Worm (Caenorhabditis elegans) whole organism, late embryonic: Measurements from ENCODE around the gene C01G10.18.
A peak's percentile ranks its signal among the peaks of the same experiment; 100 is the strongest.

ENCODE experiments used
- C38D4.7 ChIP-seq: fragments of 200-800 bp; sonication (Bioruptor generic); optimal IDR thresholded peaks from 2 replicates; lab custom pipeline; 2018; ENCODE audit warnings: mild to moderate bottlenecking, missing genetic modification characterization, moderate library complexity, missing compliant biosample characterization
- K02D7.2 ChIP-seq: sonication (generic microtip); optimal IDR thresholded peaks from 2 replicates; lab custom pipeline; 2017; ENCODE audit warnings: mild to moderate bottlenecking, missing genetic modification characterization, missing compliant biosample characterization
- T23F11.4 ChIP-seq: fragments of 200-800 bp; sonication (Bioruptor generic); optimal IDR thresholded peaks from 2 replicates; lab custom pipeline; 2018; ENCODE audit warnings: mild to moderate bottlenecking, missing genetic modification characterization, missing compliant biosample characterization
- ahr-1 ChIP-seq: sonication (generic microtip); optimal IDR thresholded peaks from 2 replicates; lab custom pipeline; 2016; ENCODE audit warnings: missing genetic modification characterization, missing compliant biosample characterization
- ceh-14 ChIP-seq: sonication (generic microtip); optimal IDR thresholded peaks from 2 replicates; lab custom pipeline; 2016; ENCODE audit warnings: missing genotype, missing genetic modification characterization, missing compliant biosample characterization
- ceh-19 ChIP-seq: fragments of 200-800 bp; sonication (Bioruptor generic); optimal IDR thresholded peaks from 2 replicates; lab custom pipeline; 2018; ENCODE audit warnings: mild to moderate bottlenecking, missing genetic modification characterization, missing compliant biosample characterization
- ceh-2 ChIP-seq: sonication (generic microtip); optimal IDR thresholded peaks from 2 replicates; lab custom pipeline; 2016; ENCODE audit warnings: missing genotype, missing genetic modification characterization, missing compliant biosample characterization
- ceh-24 ChIP-seq: sonication (generic microtip); optimal IDR thresholded peaks from 2 replicates; lab custom pipeline; 2016; ENCODE audit warnings: mild to moderate bottlenecking, missing genetic modification characterization, missing compliant biosample characterization
- ceh-30 ChIP-seq: fragments of 150-350 bp; optimal IDR thresholded peaks from 2 replicates; lab custom pipeline; 2014; ENCODE audit warnings: missing biosample characterization, missing genetic modification characterization
- ceh-34 ChIP-seq: sonication (generic microtip); optimal IDR thresholded peaks from 2 replicates; lab custom pipeline; 2016; ENCODE audit warnings: mild to moderate bottlenecking, missing genetic modification characterization, missing compliant biosample characterization
- ceh-48 ChIP-seq: sonication (generic microtip); optimal IDR thresholded peaks from 2 replicates; lab custom pipeline; 2016; ENCODE audit warnings: missing genetic modification characterization, inconsistent platforms, missing compliant biosample characterization
- ceh-6 ChIP-seq: fragments of 200-800 bp; sonication (Bioruptor generic); optimal IDR thresholded peaks from 2 replicates; lab custom pipeline; 2018; ENCODE audit warnings: mild to moderate bottlenecking, missing genetic modification characterization, missing compliant biosample characterization
- ceh-9 ChIP-seq: sonication (generic microtip); optimal IDR thresholded peaks from 2 replicates; lab custom pipeline; 2016; ENCODE audit warnings: mild to moderate bottlenecking, missing genetic modification characterization, inconsistent platforms, missing compliant biosample characterization
- dve-1 ChIP-seq: sonication (generic microtip); optimal IDR thresholded peaks from 2 replicates; lab custom pipeline; 2017; ENCODE audit warnings: antibody characterized with exemption, mild to moderate bottlenecking, missing genetic modification characterization, missing compliant biosample characterization
- elt-4 ChIP-seq: sonication (generic microtip); optimal IDR thresholded peaks from 2 replicates; lab custom pipeline; 2016; ENCODE audit warnings: missing genetic modification characterization, missing compliant biosample characterization
- ets-4 ChIP-seq: sonication (generic microtip); optimal IDR thresholded peaks from 2 replicates; lab custom pipeline; 2016; ENCODE audit warnings: missing genetic modification characterization, missing compliant biosample characterization
- eyg-1 ChIP-seq: sonication (generic microtip); optimal IDR thresholded peaks from 2 replicates; lab custom pipeline; 2016; ENCODE audit warnings: missing genotype, missing genetic modification characterization, missing compliant biosample characterization
- fax-1 ChIP-seq: sonication (generic microtip); optimal IDR thresholded peaks from 2 replicates; lab custom pipeline; 2016; ENCODE audit warnings: missing genotype, missing genetic modification characterization, missing compliant biosample characterization
- fkh-10 ChIP-seq: fragments of 150-350 bp; optimal IDR thresholded peaks from 2 replicates; lab custom pipeline; 2014; ENCODE audit warnings: missing biosample characterization, missing genetic modification reagents, missing genetic modification characterization
- fkh-6 ChIP-seq: sonication (generic microtip); optimal IDR thresholded peaks from 2 replicates; lab custom pipeline; 2016; ENCODE audit warnings: missing genetic modification characterization, missing compliant biosample characterization
- gmeb-2 ChIP-seq: sonication (generic microtip); optimal IDR thresholded peaks from 2 replicates; lab custom pipeline; 2016; ENCODE audit warnings: missing genetic modification characterization, inconsistent platforms, missing compliant biosample characterization
- hlh-15 ChIP-seq: sonication (generic microtip); optimal IDR thresholded peaks from 2 replicates; lab custom pipeline; 2016; ENCODE audit warnings: missing genetic modification characterization, missing compliant biosample characterization
- hlh-30 ChIP-seq: sonication (generic microtip); optimal IDR thresholded peaks from 2 replicates; lab custom pipeline; 2017; ENCODE audit warnings: antibody characterized with exemption, missing genetic modification characterization, missing compliant biosample characterization; ENCODE audit not compliant: insufficient read depth
- hlh-6 ChIP-seq: sonication (generic microtip); optimal IDR thresholded peaks from 2 replicates; lab custom pipeline; 2016; ENCODE audit warnings: missing genotype, missing genetic modification characterization, missing compliant biosample characterization
- hlh-8 ChIP-seq: sonication (generic microtip); optimal IDR thresholded peaks from 2 replicates; lab custom pipeline; 2016; ENCODE audit warnings: missing genotype, missing genetic modification characterization, missing compliant biosample characterization
- lim-6 ChIP-seq: sonication (generic microtip); optimal IDR thresholded peaks from 2 replicates; lab custom pipeline; 2016; ENCODE audit warnings: missing genetic modification characterization, missing compliant biosample characterization
- madf-2 ChIP-seq: sonication (generic microtip); optimal IDR thresholded peaks from 2 replicates; lab custom pipeline; 2017; ENCODE audit warnings: missing genetic modification characterization, missing compliant biosample characterization
- nfya-1 ChIP-seq: sonication (generic microtip); optimal IDR thresholded peaks from 2 replicates; lab custom pipeline; 2017; ENCODE audit warnings: missing genetic modification characterization, mild to moderate bottlenecking, missing compliant biosample characterization, antibody characterized with exemption, moderate library complexity
- nhr-11 ChIP-seq: fragments of 150-350 bp; optimal IDR thresholded peaks from 2 replicates; lab custom pipeline; 2014; ENCODE audit warnings: missing biosample characterization, missing genetic modification characterization
- npax-4 ChIP-seq: sonication (generic microtip); optimal IDR thresholded peaks from 2 replicates; lab custom pipeline; 2016; ENCODE audit warnings: missing genetic modification characterization, missing compliant biosample characterization
- pag-3 ChIP-seq: sonication (generic microtip); optimal IDR thresholded peaks from 2 replicates; lab custom pipeline; 2016; ENCODE audit warnings: missing compliant biosample characterization, missing genetic modification characterization, borderline replicate concordance
- pat-9 ChIP-seq: fragments of 200-800 bp; sonication (Bioruptor generic); optimal IDR thresholded peaks from 2 replicates; lab custom pipeline; 2018; ENCODE audit warnings: mild to moderate bottlenecking, missing genetic modification characterization, moderate library complexity, missing compliant biosample characterization
- pax-1 ChIP-seq: fragments of 150-350 bp; optimal IDR thresholded peaks from 2 replicates; lab custom pipeline; 2014; ENCODE audit warnings: missing biosample characterization, missing genetic modification characterization
- pha-2 ChIP-seq: sonication (generic microtip); optimal IDR thresholded peaks from 2 replicates; lab custom pipeline; 2017; ENCODE audit warnings: mild to moderate bottlenecking, missing genetic modification characterization, missing compliant biosample characterization
- pha-4 ChIP-seq: fragments of 150-350 bp; optimal IDR thresholded peaks from 2 replicates; lab custom pipeline; 2018; ENCODE audit warnings: missing biosample characterization, missing genetic modification reagents, missing genetic modification characterization
- pqm-1 ChIP-seq: sonication (generic microtip); optimal IDR thresholded peaks from 2 replicates; lab custom pipeline; 2016; ENCODE audit warnings: missing genetic modification characterization, missing compliant biosample characterization
- sdc-2 ChIP-seq: sonication (generic microtip); optimal IDR thresholded peaks from 2 replicates; lab custom pipeline; 2016; ENCODE audit warnings: missing genotype, missing genetic modification characterization, missing compliant biosample characterization
- sox-2 ChIP-seq: fragments of 200-800 bp; sonication (Bioruptor generic); IDR thresholded peaks from 2 replicates; pipeline ENCODE4 v1.3.6; 2022; ENCODE audit warnings: missing genetic modification reagents, missing genetic modification characterization, missing compliant biosample characterization
- sox-4 ChIP-seq: sonication (generic microtip); optimal IDR thresholded peaks from 2 replicates; lab custom pipeline; 2017; ENCODE audit warnings: mild to moderate bottlenecking, missing genetic modification characterization, inconsistent platforms, missing compliant biosample characterization
- tbx-7 ChIP-seq: sonication (generic microtip); optimal IDR thresholded peaks from 2 replicates; lab custom pipeline; 2016; ENCODE audit warnings: missing genotype, missing genetic modification characterization, missing compliant biosample characterization
- ttx-3 ChIP-seq: sonication (generic microtip); optimal IDR thresholded peaks from 2 replicates; lab custom pipeline; 2016; ENCODE audit warnings: missing genetic modification reagents, missing genetic modification characterization, missing compliant biosample characterization
- unc-3 ChIP-seq, 2 experiments: fragments of 200-800 bp in 1 of 2; sonication (Bioruptor generic) in 1 of 2; sonication (generic microtip) in 1 of 2; conservative IDR thresholded peaks in 1 of 2; optimal IDR thresholded peaks in 1 of 2; 2 replicates each; pipeline versions ENCODE4 v1.3.6 to Lab custom; 2016 to 2022; ENCODE audit warnings: missing compliant biosample characterization in 2 of 2, missing genetic modification characterization in 2 of 2, missing genetic modification reagents in 1 of 2
- unc-42 ChIP-seq: sonication (generic microtip); optimal IDR thresholded peaks from 2 replicates; lab custom pipeline; 2016; ENCODE audit warnings: missing genotype, missing genetic modification characterization, missing compliant biosample characterization
- unc-86 ChIP-seq: sonication (generic microtip); optimal IDR thresholded peaks from 2 replicates; lab custom pipeline; 2016; ENCODE audit warnings: missing genetic modification characterization, missing compliant biosample characterization

The C01G10.18 gene

DNA sequence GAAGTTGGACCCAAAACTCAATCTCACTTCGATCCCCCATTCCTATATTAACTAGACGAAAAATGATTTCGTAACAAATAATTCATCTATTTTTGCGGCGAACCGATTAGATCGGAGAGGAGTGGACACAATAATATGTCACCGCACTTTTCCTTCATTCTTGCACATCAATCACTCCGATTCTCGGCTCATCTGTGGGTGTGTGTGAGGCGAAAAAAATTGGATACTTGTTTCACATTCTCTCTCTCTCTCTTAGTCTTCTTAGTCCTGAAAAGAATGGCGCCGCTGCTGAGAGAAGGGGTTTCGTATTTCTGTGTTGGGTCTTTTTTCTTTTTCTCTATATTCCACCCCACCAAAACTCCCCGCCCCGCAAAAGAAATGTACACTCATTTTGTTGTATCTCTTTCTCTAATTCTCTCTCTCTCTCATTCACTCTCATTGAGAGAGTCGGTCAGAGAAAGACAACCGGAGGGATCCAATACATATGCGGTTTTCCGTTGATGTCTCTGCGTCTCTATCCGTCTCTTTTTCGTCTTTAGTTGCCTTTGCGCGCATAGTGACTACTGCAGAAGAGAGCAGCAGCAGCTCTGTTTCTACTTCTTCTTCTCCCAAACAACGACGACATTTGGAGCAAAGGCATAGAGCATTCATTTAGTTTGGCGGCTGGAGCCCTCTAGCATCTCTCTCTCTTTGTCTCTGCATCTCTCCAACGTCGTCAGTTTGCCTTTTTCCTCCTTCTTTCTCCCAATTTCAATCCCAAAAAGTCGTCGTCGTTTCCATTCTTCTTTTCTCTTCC is 17.3 kb downstream of the C01G10.18 start, which contains the start of gene unc-76 (continued):
- TF ChIP-seq lim-6 = no peak
- peak; percentile 28; the same call in 1 of the 2 replicates for TF ChIP-seq sox-2 (GFP tag; lab: Robert Waterston, UW)
- TF ChIP-seq fax-1 = peak; percentile 32
- TF ChIP-seq madf-2 (tag; lab: Kevin White, UChicago) = no peak
- peak; percentile 89 for TF ChIP-seq nfya-1
- TF ChIP-seq sox-4 = no peak
- TF ChIP-seq C38D4.7 (GFP tag; lab: Kevin White, UChicago) = no peak
- no peak for TF ChIP-seq elt-4 (tag; lab: Kevin White, UChicago)
- TF ChIP-seq unc-3 (GFP tag; conservative IDR thresholded peaks at IDR 0.05; lab: Robert Waterston, UW) = no peak
- peak; percentile 57 for TF ChIP-seq unc-3 (tag; optimal IDR thresholded peaks at IDR 0.05; lab: Kevin White, UChicago)
- TF ChIP-seq ceh-34 = peak; percentile 98
- TF ChIP-seq ceh-30 (tag; lab: Kevin White, UChicago) = no peak
- TF ChIP-seq ceh-19 = no peak
- no peak for TF ChIP-seq npax-4 (tag; lab: Kevin White, UChicago)
- peak; percentile 74 for TF ChIP-seq ceh-14 (tag; lab: Kevin White, UChicago)
- peak; percentile 60 for TF ChIP-seq ceh-2 (tag; lab: Kevin White, UChicago)
- no peak for TF ChIP-seq ceh-9 (tag; lab: Kevin White, UChicago)
- TF ChIP-seq sdc-2 (tag; lab: Kevin White, UChicago) = no peak
- no peak for TF ChIP-seq nhr-11 (tag; lab: Kevin White, UChicago)
- no peak for TF ChIP-seq pha-2 (tag; lab: Kevin White, UChicago)
- peak; percentile 92 for TF ChIP-seq dve-1 (tag; lab: Kevin White, UChicago)
- peak; percentile 58 for TF ChIP-seq pax-1
- TF ChIP-seq ceh-48 = peak; percentile 52
- TF ChIP-seq ets-4 (tag; lab: Kevin White, UChicago) = no peak
- TF ChIP-seq hlh-6 (tag; lab: Kevin White, UChicago) = no peak
- no peak for TF ChIP-seq pat-9 (tag; lab: Kevin White, UChicago)
- no peak for TF ChIP-seq hlh-15 (tag; lab: Kevin White, UChicago)
- no peak for TF ChIP-seq tbx-7 (tag; lab: Kevin White, UChicago)
- TF ChIP-seq pqm-1 (tag; lab: Kevin White, UChicago) = no peak
- TF ChIP-seq ahr-1 (tag; lab: Kevin White, UChicago) = no peak
- TF ChIP-seq ceh-24 (tag; lab: Kevin White, UChicago) = no peak
- TF ChIP-seq K02D7.2 (tag; lab: Kevin White, UChicago) = no peak
- TF ChIP-seq unc-42 = peak; percentile 90
- TF ChIP-seq T23F11.4 (GFP tag; lab: Kevin White, UChicago) = no peak
- TF ChIP-seq fkh-6 (tag; lab: Kevin White, UChicago) = peak; percentile 6
- TF ChIP-seq ttx-3 = no peak
- no peak for TF ChIP-seq pag-3 (tag; lab: Kevin White, UChicago)
- TF ChIP-seq hlh-8 (tag; lab: Kevin White, UChicago) = peak; percentile 67

DNA sequence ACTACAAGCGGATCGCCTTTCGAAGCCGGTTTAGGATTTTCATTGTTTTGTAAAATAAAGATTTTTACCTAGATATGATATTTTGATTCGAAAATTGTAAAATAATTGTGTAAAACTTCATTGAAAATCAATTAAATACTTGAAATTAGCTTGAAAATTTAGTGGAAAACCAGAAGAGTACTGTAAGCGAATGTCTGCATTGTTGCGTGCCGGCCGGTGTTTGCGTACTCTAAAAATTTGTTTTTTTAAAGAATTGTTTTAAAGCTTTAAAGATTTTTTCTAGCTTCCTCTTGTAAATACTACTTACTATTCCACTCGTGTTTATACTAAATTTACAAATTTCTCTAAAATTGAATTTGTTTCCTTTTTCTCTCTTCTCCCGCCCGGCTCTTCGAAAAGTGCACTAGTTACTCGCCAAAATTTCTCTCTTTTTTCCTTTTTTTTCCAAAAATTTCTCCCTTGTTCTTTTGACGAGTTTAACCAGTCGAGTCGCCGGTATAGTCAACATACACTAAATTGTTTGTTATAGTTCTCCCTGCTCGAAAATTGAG is 19.0 kb downstream of the C01G10.18 start:
- no peak for TF ChIP-seq pha-4 (tag; lab: Kevin White, UChicago)
- peak; percentile 73 for TF ChIP-seq unc-42

DNA sequence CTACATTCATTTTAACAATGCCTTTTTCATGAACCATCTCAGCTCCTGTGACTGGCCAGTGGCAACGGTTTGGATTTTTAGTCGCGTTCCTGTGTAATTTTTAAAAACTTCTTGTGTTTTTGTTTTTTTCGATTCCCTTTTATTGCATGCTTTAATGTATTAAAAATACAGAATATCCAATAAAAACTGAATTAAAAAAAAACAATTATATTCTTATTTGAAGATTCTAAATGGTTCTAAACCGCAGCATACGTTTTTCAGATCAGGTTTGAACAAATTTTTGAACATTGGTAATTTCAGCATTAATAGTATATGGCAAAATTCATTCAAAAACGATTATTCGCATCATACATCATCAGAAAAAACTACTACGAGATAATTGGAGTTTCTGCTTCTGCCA is 20.1 kb downstream of the C01G10.18 start, which contains the start of gene dnj-3:
Gene dnj-3, plus strand, starts transcription at position 301 of the 400 bp plus-strand sequence.
- no peak for TF ChIP-seq pax-1
- TF ChIP-seq gmeb-2 = no peak
- no peak for TF ChIP-seq eyg-1 (tag; lab: Kevin White, UChicago)
- no peak for TF ChIP-seq hlh-30 (tag; lab: Kevin White, UChicago)
- no peak for TF ChIP-seq ceh-30 (tag; lab: Kevin White, UChicago)
- TF ChIP-seq fkh-10 (GFP tag; lab: Kevin White, UChicago) = no peak
- no peak for TF ChIP-seq unc-86 (tag; lab: Kevin White, UChicago)
- no peak for TF ChIP-seq ceh-6 (GFP tag; lab: Kevin White, UChicago)
- TF ChIP-seq nfya-1 = no peak
- TF ChIP-seq, all 69 proteins: peak for 0
